In genomic region chr3R:26536747-26537221, dm6 we compare ENCODE assay signal across 1 fruit fly cellular context.
TF ChIP-seq lines count a peak whose summit lies in the region.

No protein-coding gene starts in this region.

TF ChIP-seq in whole organism, embryonic, 481 proteins besides CTCF, POLR2A, EP300 and RAD21 (continued from another document and continues in another):
- TF ChIP-seq CG2875 (GFP tag; optimal IDR thresholded peaks at IDR 0.05; lab: Kevin White, UChicago) (no peak), CG2120 (GFP tag; optimal IDR thresholded peaks at IDR 0.05; lab: Kevin White, UChicago) (peak; percentile 54), Hmr (GFP tag; optimal IDR thresholded peaks at IDR 0.05; lab: Kevin White, UChicago) (peak; percentile 12), CG32532 (GFP tag; IDR thresholded peaks at IDR 0.05; lab: Robert Waterston, UW) (peak; percentile 14; the same call in 1 of the 2 replicates), CG18476 (GFP tag; optimal IDR thresholded peaks at IDR 0.05; lab: Kevin White, UChicago) (no peak), CG1602 (GFP tag; optimal IDR thresholded peaks at IDR 0.05; lab: Kevin White, UChicago) (peak; percentile 9), yki (optimal IDR thresholded peaks at IDR 0.05; lab: Kevin White, UChicago) (no peak), wdn (GFP tag; IDR thresholded peaks at IDR 0.05; lab: Robert Waterston, UW) (no peak), otp (GFP tag; IDR thresholded peaks at IDR 0.05; lab: Robert Waterston, UW) (peak; percentile 44; the same call in 1 of the 3 replicates), lmd (GFP tag; IDR thresholded peaks at IDR 0.05; lab: Robert Waterston, UW) (peak; percentile 23; the same call in 1 of the 2 replicates), CG9437 (GFP tag; optimal IDR thresholded peaks at IDR 0.05; lab: Kevin White, UChicago) (peak; percentile 98), Dll (GFP tag; IDR thresholded peaks at IDR 0.05; lab: Robert Waterston, UW; ENCODE audit: partially characterized antibody) (0 out of 4 replicates have a peak, but pooled peaks have one; percentile 18), hbn (GFP tag; IDR thresholded peaks at IDR 0.05; lab: Robert Waterston, UW; ENCODE audit: partially characterized antibody) (no peak), cg (GFP tag; optimal IDR thresholded peaks at IDR 0.05; lab: Kevin White, UChicago) (peak; percentile 93), gt (GFP tag; IDR thresholded peaks at IDR 0.05; lab: Robert Waterston, UW) (no peak), Ets97D (GFP tag; optimal IDR thresholded peaks at IDR 0.05; lab: Kevin White, UChicago) (no peak), CG9727 (GFP tag; optimal IDR thresholded peaks at IDR 0.05; lab: Kevin White, UChicago) (peak; percentile 51), CG13287 (GFP tag; IDR thresholded peaks at IDR 0.05; lab: Robert Waterston, UW; ENCODE audit: partially characterized antibody) (no peak), Dp (GFP tag; optimal IDR thresholded peaks at IDR 0.05; lab: Kevin White, UChicago) (no peak), CG3838 (GFP tag; optimal IDR thresholded peaks at IDR 0.05; lab: Kevin White, UChicago) (no peak), CG13296 (GFP tag; optimal IDR thresholded peaks at IDR 0.05; lab: Kevin White, UChicago) (no peak), pfk (GFP tag; optimal IDR thresholded peaks at IDR 0.05; lab: Kevin White, UChicago) (no peak), chinmo (GFP tag; IDR thresholded peaks at IDR 0.05; lab: Robert Waterston, UW; ENCODE audit: partially characterized antibody) (peak; percentile 61; the same call in 1 of the 4 replicates), CG12299 (tag; optimal IDR thresholded peaks at IDR 0.05; lab: Kevin White, UChicago) (no peak), HHEX (GFP tag; optimal IDR thresholded peaks at IDR 0.05; lab: Kevin White, UChicago) (no peak), CG18764 (GFP tag; optimal IDR thresholded peaks at IDR 0.05; lab: Kevin White, UChicago) (no peak), CG2199 (GFP tag; IDR thresholded peaks at IDR 0.05; lab: Robert Waterston, UW) (peak; percentile 92), org-1 (GFP tag; optimal IDR thresholded peaks at IDR 0.05; lab: Kevin White, UChicago) (peak; percentile 23), GATAe (GFP tag; conservative IDR thresholded peaks at IDR 0.05; lab: Robert Waterston, UW) (no peak), Side (GFP tag; optimal IDR thresholded peaks at IDR 0.05; lab: Kevin White, UChicago) (no peak), fd3F (GFP tag; optimal IDR thresholded peaks at IDR 0.05; lab: Kevin White, UChicago) (no peak), pita (GFP tag; optimal IDR thresholded peaks at IDR 0.05; lab: Kevin White, UChicago) (no peak), CG10366 (GFP tag; IDR thresholded peaks at IDR 0.05; lab: Robert Waterston, UW) (no peak), ttk (GFP tag; IDR thresholded peaks at IDR 0.05; lab: Robert Waterston, UW) (no peak), shn (GFP tag; optimal IDR thresholded peaks at IDR 0.05; lab: Kevin White, UChicago) (peak; percentile 8), ham (GFP tag; IDR thresholded peaks at IDR 0.05; lab: Robert Waterston, UW) (no peak), Tbp (GFP tag; optimal IDR thresholded peaks at IDR 0.05; lab: Kevin White, UChicago) (no peak), bcd (GFP tag; optimal IDR thresholded peaks at IDR 0.05; lab: Kevin White, UChicago) (peak; percentile 1), Xbp1 (GFP tag; optimal IDR thresholded peaks at IDR 0.05; lab: Kevin White, UChicago) (peak; percentile 29), CG1832 (GFP tag; optimal IDR thresholded peaks at IDR 0.05; lab: Kevin White, UChicago) (no peak), Meics (GFP tag; optimal IDR thresholded peaks at IDR 0.05; lab: Kevin White, UChicago) (peak; percentile 47), unpg (GFP tag; optimal IDR thresholded peaks at IDR 0.05; lab: Kevin White, UChicago) (peak; percentile 22), YL-1 (GFP tag; optimal IDR thresholded peaks at IDR 0.05; lab: Kevin White, UChicago) (no peak), Sox100B (GFP tag; optimal IDR thresholded peaks at IDR 0.05; lab: Kevin White, UChicago) (no peak), sens-2 (GFP tag; IDR thresholded peaks at IDR 0.05; lab: Robert Waterston, UW) (no peak), tx (GFP tag; optimal IDR thresholded peaks at IDR 0.05; lab: Kevin White, UChicago) (no peak), CG17568 (GFP tag; optimal IDR thresholded peaks at IDR 0.05; lab: Kevin White, UChicago) (peak; percentile 35), sens (GFP tag; lab: Kevin White, UChicago) (peak; percentile 51), sisA (GFP tag; IDR thresholded peaks at IDR 0.05; lab: Robert Waterston, UW) (no peak), CG10209 (GFP tag; optimal IDR thresholded peaks at IDR 0.05; lab: Kevin White, UChicago) (no peak), row (GFP tag; IDR thresholded peaks at IDR 0.05; lab: Robert Waterston, UW) (no peak), bowl (GFP tag; IDR thresholded peaks at IDR 0.05; lab: Robert Waterston, UW) (no peak), CG7372 (GFP tag; IDR thresholded peaks at IDR 0.05; lab: Robert Waterston, UW) (0 out of 2 replicates have a peak, but pooled peaks have one; percentile 13), CG2712 (tag; optimal IDR thresholded peaks at IDR 0.05; lab: Kevin White, UChicago) (no peak), vfl (GFP tag; optimal IDR thresholded peaks at IDR 0.05; lab: Kevin White, UChicago) (no peak), NFAT (GFP tag; IDR thresholded peaks at IDR 0.05; lab: Robert Waterston, UW) (no peak), gem (tag; optimal IDR thresholded peaks at IDR 0.05; lab: Kevin White, UChicago) (peak; percentile 52), rib (GFP tag; IDR thresholded peaks at IDR 0.05; lab: Robert Waterston, UW) (no peak), Hr3 (GFP tag; optimal IDR thresholded peaks at IDR 0.05; lab: Kevin White, UChicago) (no peak), hkb (optimal IDR thresholded peaks at IDR 0.05; lab: Kevin White, UChicago) (no peak), hkb (GFP tag; IDR thresholded peaks at IDR 0.05; lab: Robert Waterston, UW) (peak; percentile 10; the same call in 1 of the 2 replicates), nmo (GFP tag; optimal IDR thresholded peaks at IDR 0.05; lab: Kevin White, UChicago) (peak; percentile 68), nerfin-2 (GFP tag; IDR thresholded peaks at IDR 0.05; lab: Robert Waterston, UW; ENCODE audit: partially characterized antibody) (no peak), CG15269 (tag; optimal IDR thresholded peaks at IDR 0.05; lab: Kevin White, UChicago) (no peak), Optix (GFP tag; IDR thresholded peaks at IDR 0.05; lab: Robert Waterston, UW) (no peak), lbe (GFP tag; optimal IDR thresholded peaks at IDR 0.05; lab: Kevin White, UChicago) (peak; percentile 10), CrebB (tag; optimal IDR thresholded peaks at IDR 0.05; lab: Kevin White, UChicago) (no peak), Myb (GFP tag; optimal IDR thresholded peaks at IDR 0.05; lab: Kevin White, UChicago) (no peak), en (GFP tag; optimal IDR thresholded peaks at IDR 0.05; lab: Kevin White, UChicago) (no peak), Lim3 (GFP tag; IDR thresholded peaks at IDR 0.05; lab: Robert Waterston, UW) (no peak), luna (GFP tag; optimal IDR thresholded peaks at IDR 0.05; lab: Kevin White, UChicago) (peak; percentile 16), unc-4 (GFP tag; IDR thresholded peaks at IDR 0.05; lab: Robert Waterston, UW; ENCODE audit: partially characterized antibody) (no peak), CG10321 (GFP tag; IDR thresholded peaks at IDR 0.05; lab: Robert Waterston, UW) (0 out of 2 replicates have a peak, but pooled peaks have one; percentile 6), CG31388 (GFP tag; optimal IDR thresholded peaks at IDR 0.05; lab: Kevin White, UChicago) (no peak), sc (optimal IDR thresholded peaks at IDR 0.05; lab: Kevin White, UChicago) (no peak), sc (GFP tag; optimal IDR thresholded peaks at IDR 0.05; lab: Kevin White, UChicago) (no peak), HLH3B (GFP tag; IDR thresholded peaks at IDR 0.05; lab: Robert Waterston, UW) (no peak), CG7357 (GFP tag; IDR thresholded peaks at IDR 0.05; lab: Robert Waterston, UW) (no peak), CG12155 (GFP tag; optimal IDR thresholded peaks at IDR 0.05; lab: Kevin White, UChicago) (no peak), CG6854 (GFP tag; optimal IDR thresholded peaks at IDR 0.05; lab: Kevin White, UChicago) (peak; percentile 14), CG10979 (tag; optimal IDR thresholded peaks at IDR 0.05; lab: Kevin White, UChicago) (peak; percentile 5), CG32767 (GFP tag; IDR thresholded peaks at IDR 0.05; lab: Robert Waterston, UW) (no peak), CG31224 (GFP tag; IDR thresholded peaks at IDR 0.05; lab: Robert Waterston, UW) (no peak), bsh (GFP tag; optimal IDR thresholded peaks at IDR 0.05; lab: Kevin White, UChicago) (peak in 1 of 2 experiments; percentile 1), crp (GFP tag; optimal IDR thresholded peaks at IDR 0.05; lab: Kevin White, UChicago) (no peak), CG11695 (GFP tag; IDR thresholded peaks at IDR 0.05; lab: Robert Waterston, UW) (0 out of 3 replicates have a peak, but pooled peaks have one; percentile 32), ssp (GFP tag; IDR thresholded peaks at IDR 0.05; lab: Robert Waterston, UW) (no peak), D19A (tag; optimal IDR thresholded peaks at IDR 0.05; lab: Kevin White, UChicago) (no peak), knrl (GFP tag; IDR thresholded peaks at IDR 0.05; lab: Robert Waterston, UW; ENCODE audit: partially characterized antibody) (no peak; the same call in 2 of the 3 replicates), CG6254 (GFP tag; optimal IDR thresholded peaks at IDR 0.05; lab: Kevin White, UChicago) (no peak), CG7745 (tag; optimal IDR thresholded peaks at IDR 0.05; lab: Kevin White, UChicago) (peak; percentile 76), Ada2b (GFP tag; IDR thresholded peaks at IDR 0.05; lab: Robert Waterston, UW) (peak; percentile 35; the same call in 1 of the 2 replicates), CG5180 (GFP tag; optimal IDR thresholded peaks at IDR 0.05; lab: Kevin White, UChicago) (no peak), az2 (GFP tag; optimal IDR thresholded peaks at IDR 0.05; lab: Kevin White, UChicago) (no peak), ash1 (GFP tag; optimal IDR thresholded peaks at IDR 0.05; lab: Kevin White, UChicago) (no peak), CG33557 (GFP tag; optimal IDR thresholded peaks at IDR 0.05; lab: Kevin White, UChicago) (no peak), CG9817 (tag; optimal IDR thresholded peaks at IDR 0.05; lab: Kevin White, UChicago) (no peak), pho (GFP tag; optimal IDR thresholded peaks at IDR 0.05; lab: Kevin White, UChicago) (peak; percentile 53), ind (GFP tag; optimal IDR thresholded peaks at IDR 0.05; lab: Kevin White, UChicago) (peak; percentile 20), CG1024 (GFP tag; IDR thresholded peaks at IDR 0.05; lab: Robert Waterston, UW) (no peak), ac (GFP tag; optimal IDR thresholded peaks at IDR 0.05; lab: Kevin White, UChicago) (no peak), CG11504 (tag; optimal IDR thresholded peaks at IDR 0.05; lab: Kevin White, UChicago) (peak; percentile 46), NfI (GFP tag; optimal IDR thresholded peaks at IDR 0.05; lab: Kevin White, UChicago) (peak; percentile 4), CG2129 (GFP tag; IDR thresholded peaks at IDR 0.05; lab: Robert Waterston, UW; ENCODE audit: partially characterized antibody) (no peak), Med (GFP tag; lab: Kevin White, UChicago) (peak; percentile 68), CG31441 (GFP tag; IDR thresholded peaks at IDR 0.05; lab: Robert Waterston, UW) (no peak), Drgx (GFP tag; IDR thresholded peaks at IDR 0.05; lab: Robert Waterston, UW) (peak; percentile 54; the same call in 1 of the 2 replicates), abd-A (tag; optimal IDR thresholded peaks at IDR 0.05; lab: Kevin White, UChicago) (peak; percentile 32), CG6813 (GFP tag; optimal IDR thresholded peaks at IDR 0.05; lab: Kevin White, UChicago) (peak; percentile 3), D (optimal IDR thresholded peaks at IDR 0.05; lab: Kevin White, UChicago) (no peak), D (GFP tag; optimal IDR thresholded peaks at IDR 0.05; lab: Kevin White, UChicago) (no peak), Gug (GFP tag; IDR thresholded peaks at IDR 0.05; lab: Robert Waterston, UW) (0 out of 4 replicates have a peak, but pooled peaks have one; percentile 30), Xrp1 (GFP tag; IDR thresholded peaks at IDR 0.05; lab: Robert Waterston, UW) (peak; percentile 44; the same call in 1 of the 2 replicates), Adf1 (GFP tag; IDR thresholded peaks at IDR 0.05; lab: Robert Waterston, UW) (0 out of 2 replicates have a peak, but pooled peaks have one; percentile 12), nerfin-1 (tag; optimal IDR thresholded peaks at IDR 0.05; lab: Kevin White, UChicago) (peak; percentile 99), CG18599 (GFP tag; optimal IDR thresholded peaks at IDR 0.05; lab: Kevin White, UChicago) (peak; percentile 63), Sry-β (GFP tag; optimal IDR thresholded peaks at IDR 0.05; lab: Kevin White, UChicago) (no peak), sqz (GFP tag; optimal IDR thresholded peaks at IDR 0.05; lab: Kevin White, UChicago) (no peak), E2f2 (GFP tag; IDR thresholded peaks at IDR 0.05; lab: Robert Waterston, UW) (no peak), Hand (GFP tag; optimal IDR thresholded peaks at IDR 0.05; lab: Kevin White, UChicago) (no peak), HmgZ (tag; optimal IDR thresholded peaks at IDR 0.05; lab: Kevin White, UChicago) (no peak), CG18619 (GFP tag; optimal IDR thresholded peaks at IDR 0.05; lab: Kevin White, UChicago) (no peak), phol (tag; optimal IDR thresholded peaks at IDR 0.05; lab: Kevin White, UChicago) (peak; percentile 10), Scr (GFP tag; IDR thresholded peaks at IDR 0.05; lab: Robert Waterston, UW; ENCODE audit: partially characterized antibody) (no peak), CG30431 (GFP tag; optimal IDR thresholded peaks at IDR 0.05; lab: Kevin White, UChicago) (peak; percentile 28), CG31365 (tag; optimal IDR thresholded peaks at IDR 0.05; lab: Kevin White, UChicago) (no peak), CG4820 (GFP tag; optimal IDR thresholded peaks at IDR 0.05; lab: Kevin White, UChicago) (no peak), Hsf (GFP tag; optimal IDR thresholded peaks at IDR 0.05; lab: Kevin White, UChicago) (peak; percentile 48), CG7928 (GFP tag; optimal IDR thresholded peaks at IDR 0.05; lab: Kevin White, UChicago) (no peak), Ssrp (tag; optimal IDR thresholded peaks at IDR 0.05; lab: Kevin White, UChicago) (peak; percentile 14), Spps (tag; optimal IDR thresholded peaks at IDR 0.05; lab: Kevin White, UChicago) (no peak), cad (GFP tag; optimal IDR thresholded peaks at IDR 0.05; lab: Kevin White, UChicago) (peak; percentile 75), ara (GFP tag; IDR thresholded peaks at IDR 0.05; lab: Robert Waterston, UW) (no peak), CG6272 (GFP tag; IDR thresholded peaks at IDR 0.05; lab: Robert Waterston, UW) (no peak)
